Worm (Caenorhabditis elegans) whole organism, young adult: Measurements from ENCODE around the gene C24D10.6.

Experiments used
- F22D6.2 ChIP-seq: sonication (generic microtip); optimal IDR thresholded peaks from 2 replicates; lab custom pipeline; 2016; ENCODE audit warnings: mild to moderate bottlenecking, missing genetic modification characterization, missing compliant biosample characterization
- let-607 ChIP-seq, 2 experiments: fragments of 200-800 bp in 1 of 2; sonication (Bioruptor generic) in 1 of 2; sonication (generic microtip) in 1 of 2; optimal IDR thresholded peaks; 2 replicates each; lab custom pipeline; 2016 to 2018; ENCODE audit warnings: mild to moderate bottlenecking in 2 of 2, missing compliant biosample characterization in 2 of 2, missing genetic modification characterization in 2 of 2, moderate library complexity in 2 of 2, missing genotype in 1 of 2

DNA sequence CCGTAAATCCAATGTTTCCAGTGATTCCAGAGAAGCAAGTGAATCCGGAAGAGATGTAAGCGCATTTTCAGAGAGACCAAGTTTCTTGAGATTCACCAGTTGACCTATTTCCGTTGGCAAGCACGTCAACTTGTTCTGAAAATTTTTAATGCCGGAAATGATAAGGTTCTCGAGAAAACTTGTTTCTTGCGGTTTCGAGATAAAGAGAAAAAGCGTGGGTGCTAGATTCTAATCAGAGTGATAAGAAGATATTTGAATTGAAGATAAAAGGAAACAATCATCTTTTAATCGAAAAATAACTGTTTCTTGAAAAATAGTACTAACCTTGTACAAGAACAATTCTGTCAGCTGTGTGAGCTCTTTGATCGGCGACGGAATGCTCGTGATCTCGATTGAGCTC lies 28.3 kb downstream of the C24D10.6 start:
- TF ChIP-seq let-607 (tag; optimal IDR thresholded peaks at IDR 0.05; lab: Kevin White, UChicago) = no peak
- no peak for TF ChIP-seq F22D6.2 (tag; lab: Kevin White, UChicago)
